Worm (Caenorhabditis elegans): ENCODE data around the gene pfn-2.

pfn-2 gene

ce11 chrX:5303500-5303899, 50.4 kb downstream of the pfn-2 start, which contains the start of gene ags-3:
TSS of gene ags-3 (minus strand) at chrX:5303600.
- TF ChIP-seq F37D6.2 (tag; optimal IDR thresholded peaks at IDR 0.05): no peak
- no peak for TF ChIP-seq ceh-82 (tag; optimal IDR thresholded peaks at IDR 0.05)
- no peak for TF ChIP-seq nhr-76 (tag; optimal IDR thresholded peaks at IDR 0.05)
- TF ChIP-seq lin-15B (tag; optimal IDR thresholded peaks at IDR 0.05): no peak

All from whole organism, L4 larva.